Worm (Caenorhabditis elegans) whole organism, L2 larva: ENCODE measurements around the gene nduf-11.

Source experiments
- Y55F3AM.14 ChIP-seq: fragments of 200-800 bp; sonication (Bioruptor generic); optimal IDR thresholded peaks from 2 replicates; lab custom pipeline; 2018; ENCODE audit warnings: mild to moderate bottlenecking, missing genetic modification characterization, missing compliant biosample characterization
- ama-1 ChIP-seq: fragments of 150-350 bp; optimal IDR thresholded peaks from 2 replicates; lab custom pipeline; 2018; ENCODE audit warnings: inconsistent platforms
- lsy-2 ChIP-seq, 2 experiments: fragments of 150-350 bp in 1 of 2; sonication (generic microtip) in 1 of 2; optimal IDR thresholded peaks; 2 replicates each; lab custom pipeline; 2014 to 2017; ENCODE audit warnings: missing biosample characterization in 2 of 2, missing genetic modification characterization in 2 of 2
- nhr-237 ChIP-seq: fragments of 150-350 bp; optimal IDR thresholded peaks from 2 replicates; lab custom pipeline; 2014; ENCODE audit warnings: missing biosample characterization, missing genetic modification characterization
- nhr-77 ChIP-seq: fragments of 150-350 bp; optimal IDR thresholded peaks from 2 replicates; lab custom pipeline; 2014; ENCODE audit warnings: missing biosample characterization, missing genetic modification characterization
- skn-1 ChIP-seq: sonication (generic microtip); optimal IDR thresholded peaks from 2 replicates; lab custom pipeline; 2017; ENCODE audit warnings: missing biosample characterization, missing genetic modification characterization
- unc-39 ChIP-seq: fragments of 150-350 bp; optimal IDR thresholded peaks from 2 replicates; lab custom pipeline; 2014; ENCODE audit warnings: missing biosample characterization, missing genetic modification characterization
- ztf-11 ChIP-seq: sonication (generic microtip); optimal IDR thresholded peaks from 2 replicates; lab custom pipeline; 2017; ENCODE audit warnings: missing biosample characterization, missing genetic modification characterization

DNA sequence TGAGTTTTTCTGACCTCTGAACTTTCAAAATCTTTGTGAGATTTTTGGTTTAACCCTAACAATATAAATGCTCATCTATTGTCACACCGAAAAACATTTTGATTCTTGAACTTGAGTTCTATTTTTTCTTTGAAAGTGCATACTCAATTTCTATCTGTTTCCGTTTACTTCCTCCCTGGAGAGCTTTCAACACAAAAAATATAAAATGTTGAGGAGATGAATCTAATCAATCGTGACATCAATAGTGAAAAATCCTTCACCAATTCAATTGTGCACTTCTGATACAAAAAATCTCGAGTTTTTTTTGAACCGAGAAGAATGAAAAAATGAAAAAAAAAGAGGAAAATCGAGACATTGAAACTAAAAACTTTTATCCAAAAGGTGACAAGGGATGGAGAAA is 16.3 kb upstream of the nduf-11 start:
- no peak for TF ChIP-seq skn-1 (tag; lab: Kevin White, UChicago)
- TF ChIP-seq ama-1 (lab: Kevin White, UChicago): no peak
- no peak for TF ChIP-seq nhr-77 (tag; lab: Kevin White, UChicago)
- TF ChIP-seq Y55F3AM.14: no peak
- TF ChIP-seq ztf-11 (tag; lab: Kevin White, UChicago): no peak
- TF ChIP-seq lsy-2 (tag; optimal IDR thresholded peaks at IDR 0.05; lab: Kevin White, UChicago): no peak
- TF ChIP-seq unc-39 (tag; lab: Kevin White, UChicago): no peak
- no peak for TF ChIP-seq nhr-237 (tag; lab: Kevin White, UChicago)
